Worm (Caenorhabditis elegans): ENCODE results near the gene ZK616.3.

- TF ChIP-seq aly-2 (tag; optimal IDR thresholded peaks at IDR 0.05) (no peak), fkh-10 (GFP tag; optimal IDR thresholded peaks at IDR 0.05) (no peak), ceh-28 (tag; optimal IDR thresholded peaks at IDR 0.05) (no peak), snpc-1.2 (GFP tag; IDR thresholded peaks at IDR 0.05) (no peak)
Observed at ce11 chrIV:5369414-5369813, 27.5 kb upstream of the ZK616.3 start, which contains the start of gene F41H10.3.

Measured in whole organism, L4 larva.